Worm (Caenorhabditis elegans): ENCODE data around the gene swt-4.

Gene swt-4

ce11 chrIII:10604325-10604724 lies 24.6 kb downstream of the swt-4 start:
- TF ChIP-seq ama-1 (optimal IDR thresholded peaks at IDR 0.05): no peak
- no peak for TF ChIP-seq tbx-37 (GFP tag; conservative IDR thresholded peaks at IDR 0.05)
- TF ChIP-seq sea-1 (GFP tag; conservative IDR thresholded peaks at IDR 0.05): no peak
- no peak for TF ChIP-seq hmbx-1 (tag; optimal IDR thresholded peaks at IDR 0.05)

- TF ChIP-seq ama-1 (optimal IDR thresholded peaks at IDR 0.05): no peak
- no peak for TF ChIP-seq hmbx-1 (tag; optimal IDR thresholded peaks at IDR 0.05)
- no peak for TF ChIP-seq tra-4 (tag; optimal IDR thresholded peaks at IDR 0.05)
- TF ChIP-seq ets-7 (tag; optimal IDR thresholded peaks at IDR 0.05): no peak
- no peak for TF ChIP-seq B0310.2 (tag; optimal IDR thresholded peaks at IDR 0.05)
- TF ChIP-seq hnd-1 (tag; optimal IDR thresholded peaks at IDR 0.05): no peak
- no peak for TF ChIP-seq tbx-37 (GFP tag; conservative IDR thresholded peaks at IDR 0.05)
- no peak for TF ChIP-seq ceh-36 (tag; optimal IDR thresholded peaks at IDR 0.05)
- no peak for TF ChIP-seq scrt-1 (GFP tag; IDR thresholded peaks at IDR 0.05)
- TF ChIP-seq tbx-11 (GFP tag; IDR thresholded peaks at IDR 0.05): no peak
- TF ChIP-seq pes-1 (GFP tag; IDR thresholded peaks at IDR 0.05): no peak
- no peak for TF ChIP-seq aly-1 (tag; optimal IDR thresholded peaks at IDR 0.05)
- TF ChIP-seq F13C5.2 (tag; optimal IDR thresholded peaks at IDR 0.05): no peak
- TF ChIP-seq hmg-4 (GFP tag; optimal IDR thresholded peaks at IDR 0.05): no peak
- no peak for TF ChIP-seq flt-1 (GFP tag; IDR thresholded peaks at IDR 0.05)
- no peak for TF ChIP-seq ceh-13 (GFP tag; optimal IDR thresholded peaks at IDR 0.05)
- TF ChIP-seq sea-1 (GFP tag; conservative IDR thresholded peaks at IDR 0.05): no peak
These were observed 25.7 kb downstream of the swt-4 start, which contains the start of gene Y39A1A.2 for ce11 chrIII:10603248-10603647. Gene Y39A1A.2 (minus strand): TSS chrIII:10603566.

- TF ChIP-seq ceh-36 (tag; optimal IDR thresholded peaks at IDR 0.05) (peak; percentile 59), F13C5.2 (tag; optimal IDR thresholded peaks at IDR 0.05) (no peak)
These were observed 28.0 kb downstream of the swt-4 start for ce11 chrIII:10600894-10601293.

ce11 chrIII:10600138-10600626 lies 28.8 kb downstream of the swt-4 start, which contains the start of gene epg-6:
Gene epg-6 (minus strand): TSS chrIII:10600188.
- TF ChIP-seq aly-1 (tag; optimal IDR thresholded peaks at IDR 0.05) (no peak), tbx-37 (GFP tag; conservative IDR thresholded peaks at IDR 0.05) (no peak)

ce11 chrIII:10599699-10600098 lies 29.2 kb downstream of the swt-4 start:
- TF ChIP-seq hmg-4 (GFP tag; optimal IDR thresholded peaks at IDR 0.05): no peak
- peak; percentile 58 for TF ChIP-seq F13C5.2 (tag; optimal IDR thresholded peaks at IDR 0.05)

ce11 chrIII:10596387-10596786 lies 32.6 kb downstream of the swt-4 start, which contains the start of gene Y39A1A.3:
Gene Y39A1A.3 (minus strand): TSS chrIII:10596487.
- no peak for TF ChIP-seq ama-1 (optimal IDR thresholded peaks at IDR 0.05)
- no peak for TF ChIP-seq sea-1 (GFP tag; conservative IDR thresholded peaks at IDR 0.05)
- no peak for TF ChIP-seq tbx-37 (GFP tag; conservative IDR thresholded peaks at IDR 0.05)
- TF ChIP-seq hnd-1 (tag; optimal IDR thresholded peaks at IDR 0.05): no peak
- TF ChIP-seq scrt-1 (GFP tag; IDR thresholded peaks at IDR 0.05): no peak
- no peak for TF ChIP-seq B0310.2 (tag; optimal IDR thresholded peaks at IDR 0.05)
- TF ChIP-seq hmbx-1 (tag; optimal IDR thresholded peaks at IDR 0.05): no peak
- TF ChIP-seq flt-1 (GFP tag; IDR thresholded peaks at IDR 0.05): no peak
- no peak for TF ChIP-seq aly-1 (tag; optimal IDR thresholded peaks at IDR 0.05)
- no peak for TF ChIP-seq ets-7 (tag; optimal IDR thresholded peaks at IDR 0.05)

ce11 chrIII:10595066-10595465 lies 33.9 kb downstream of the swt-4 start, which contains the start of gene Y45F3A.9:
Gene Y45F3A.9 (minus strand): TSS chrIII:10595166.
- TF ChIP-seq pes-1 (GFP tag; IDR thresholded peaks at IDR 0.05) (no peak), tbx-11 (GFP tag; IDR thresholded peaks at IDR 0.05) (no peak), B0310.2 (tag; optimal IDR thresholded peaks at IDR 0.05) (no peak), ets-7 (tag; optimal IDR thresholded peaks at IDR 0.05) (no peak), hmbx-1 (tag; optimal IDR thresholded peaks at IDR 0.05) (no peak), ama-1 (optimal IDR thresholded peaks at IDR 0.05) (no peak), ceh-36 (tag; optimal IDR thresholded peaks at IDR 0.05) (no peak), flt-1 (GFP tag; IDR thresholded peaks at IDR 0.05) (no peak)

- TF ChIP-seq ets-7 (tag; optimal IDR thresholded peaks at IDR 0.05) (no peak), ceh-36 (tag; optimal IDR thresholded peaks at IDR 0.05) (no peak), B0310.2 (tag; optimal IDR thresholded peaks at IDR 0.05) (no peak), tbx-37 (GFP tag; conservative IDR thresholded peaks at IDR 0.05) (no peak), F13C5.2 (tag; optimal IDR thresholded peaks at IDR 0.05) (no peak), hnd-1 (tag; optimal IDR thresholded peaks at IDR 0.05) (no peak)
These were observed 36.2 kb downstream of the swt-4 start, which contains the start of gene Y45F3A.8 for ce11 chrIII:10592729-10593128. Gene Y45F3A.8 (minus strand): TSS chrIII:10592829.

ce11 chrIII:10592074-10592473 lies 36.9 kb downstream of the swt-4 start:
- TF ChIP-seq pes-1 (GFP tag; IDR thresholded peaks at IDR 0.05): no peak
- no peak for TF ChIP-seq ama-1 (optimal IDR thresholded peaks at IDR 0.05)
- TF ChIP-seq hnd-1 (tag; optimal IDR thresholded peaks at IDR 0.05): no peak
- TF ChIP-seq ceh-13 (GFP tag; optimal IDR thresholded peaks at IDR 0.05): no peak
- TF ChIP-seq tbx-11 (GFP tag; IDR thresholded peaks at IDR 0.05): no peak
- TF ChIP-seq ceh-36 (tag; optimal IDR thresholded peaks at IDR 0.05): no peak
- no peak for TF ChIP-seq tra-4 (tag; optimal IDR thresholded peaks at IDR 0.05)
- TF ChIP-seq hmg-4 (GFP tag; optimal IDR thresholded peaks at IDR 0.05): no peak
- no peak for TF ChIP-seq ets-7 (tag; optimal IDR thresholded peaks at IDR 0.05)
- no peak for TF ChIP-seq scrt-1 (GFP tag; IDR thresholded peaks at IDR 0.05)
- TF ChIP-seq tbx-37 (GFP tag; conservative IDR thresholded peaks at IDR 0.05): no peak

Data from whole organism, early embryonic.